Worm (Caenorhabditis elegans) whole organism, late embryonic: ENCODE results near the gene F58B4.3.

Experiments used
- ama-1 ChIP-seq: fragments of 150-350 bp; optimal IDR thresholded peaks from 2 replicates; lab custom pipeline; 2014
- ceh-45 ChIP-seq: fragments of 200-800 bp; sonication (Bioruptor generic); IDR thresholded peaks from 2 replicates; pipeline ENCODE4 v1.3.6; 2022; ENCODE audit warnings: missing genetic modification reagents, missing genetic modification characterization, missing compliant biosample characterization
- elt-4 ChIP-seq: sonication (generic microtip); optimal IDR thresholded peaks from 2 replicates; lab custom pipeline; 2016; ENCODE audit warnings: missing genetic modification characterization, missing compliant biosample characterization
- fkh-10 ChIP-seq: fragments of 150-350 bp; optimal IDR thresholded peaks from 2 replicates; lab custom pipeline; 2014; ENCODE audit warnings: missing biosample characterization, missing genetic modification reagents, missing genetic modification characterization
- gmeb-2 ChIP-seq: sonication (generic microtip); optimal IDR thresholded peaks from 2 replicates; lab custom pipeline; 2016; ENCODE audit warnings: missing genetic modification characterization, inconsistent platforms, missing compliant biosample characterization
- sox-4 ChIP-seq: sonication (generic microtip); optimal IDR thresholded peaks from 2 replicates; lab custom pipeline; 2017; ENCODE audit warnings: mild to moderate bottlenecking, missing genetic modification characterization, inconsistent platforms, missing compliant biosample characterization
- tbx-7 ChIP-seq: sonication (generic microtip); optimal IDR thresholded peaks from 2 replicates; lab custom pipeline; 2016; ENCODE audit warnings: missing genotype, missing genetic modification characterization, missing compliant biosample characterization

ce11 chrV:10970070-10970469, 40.5 kb downstream of the F58B4.3 start, which contains the start of gene F17C11.22:
- TF ChIP-seq ama-1 (lab: Kevin White, UChicago) (no peak), fkh-10 (GFP tag; lab: Kevin White, UChicago) (no peak), elt-4 (tag; lab: Kevin White, UChicago) (no peak), sox-4 (tag; lab: Kevin White, UChicago) (no peak), tbx-7 (tag; lab: Kevin White, UChicago) (no peak), ceh-45 (no peak), gmeb-2 (no peak)
